Worm (Caenorhabditis elegans) whole organism, midembryonic: ENCODE measurements around the gene str-46.

Experiments
- flt-1 ChIP-seq: fragments of 200-800 bp; sonication (Bioruptor generic); IDR thresholded peaks from 2 replicates; pipeline ENCODE4 v1.3.6; 2022; ENCODE audit warnings: missing genetic modification characterization, missing compliant biosample characterization
- klf-2 ChIP-seq: fragments of 200-800 bp; sonication (Bioruptor generic); conservative IDR thresholded peaks from 2 replicates; pipeline ENCODE4 v1.3.6; 2022; ENCODE audit warnings: missing genetic modification reagents, missing genetic modification characterization, missing compliant biosample characterization
- ztf-29 ChIP-seq: fragments of 200-800 bp; sonication (Bioruptor generic); IDR thresholded peaks from 2 replicates; pipeline ENCODE4 v1.3.6; 2022; ENCODE audit warnings: missing genetic modification reagents, missing genetic modification characterization, missing compliant biosample characterization

DNA sequence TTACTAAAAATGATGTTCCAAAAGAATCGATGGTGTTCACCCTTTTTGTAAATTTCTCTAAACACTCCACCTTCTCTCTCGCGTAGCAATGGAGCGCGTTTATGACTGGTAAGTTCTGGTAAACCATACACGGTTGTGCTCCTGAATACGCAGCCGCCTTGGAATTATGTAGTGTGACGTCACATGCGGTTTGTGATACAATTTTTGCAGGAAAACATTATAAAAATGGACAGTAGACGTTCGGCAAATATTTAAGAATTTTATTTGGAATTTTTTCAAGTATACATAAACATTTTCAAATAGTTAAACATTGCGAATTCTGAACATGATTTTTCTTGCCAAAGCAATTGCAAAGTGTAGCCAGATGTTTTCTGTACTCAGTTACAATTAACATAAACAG, 22.3 kb downstream of the str-46 start, which contains the start of gene F37B4.10:
- TF ChIP-seq flt-1 (GFP tag; lab: Robert Waterston, UW) = no peak
- no peak for TF ChIP-seq ztf-29 (GFP tag; lab: Robert Waterston, UW)
- no peak for TF ChIP-seq klf-2 (GFP tag; lab: Robert Waterston, UW)
